Fruit fly (Drosophila melanogaster) whole organism, embryonic: ENCODE measurements around the gene PAN3.
A peak's percentile ranks its signal among the peaks of the same experiment; 100 is the strongest.

Experiments
- Bteb2 ChIP-seq: fragments of 200-800 bp; sonication (Bioruptor generic); optimal IDR thresholded peaks from 2 replicates; lab custom pipeline; 2016; ENCODE audit warnings: missing biosample characterization, missing genetic modification characterization
- CG10267 ChIP-seq: fragments of 200-800 bp; sonication (Bioruptor generic); optimal IDR thresholded peaks from 2 replicates; lab custom pipeline; 2018; ENCODE audit warnings: missing biosample characterization, mild to moderate bottlenecking, missing genetic modification characterization, moderate library complexity
- CG12769 ChIP-seq: fragments of 200-800 bp; sonication (Bioruptor generic); optimal IDR thresholded peaks from 2 replicates; lab custom pipeline; 2019; ENCODE audit warnings: missing biosample characterization, mild to moderate bottlenecking, missing genetic modification characterization, moderate library complexity
- CG14014 ChIP-seq: fragments of 200-800 bp; sonication (Bioruptor generic); IDR thresholded peaks from 2 replicates; pipeline ENCODE4 v1.3.6; 2022; ENCODE audit warnings: missing biosample characterization, missing genetic modification characterization
- CG15514 ChIP-seq: fragments of 200-800 bp; sonication (Bioruptor generic); optimal IDR thresholded peaks from 3 replicates; lab custom pipeline; 2017; ENCODE audit warnings: missing biosample characterization, missing genetic modification characterization, mild to moderate bottlenecking, moderate library complexity, missing genetic modification reagents
- CG15696 ChIP-seq: fragments of 200-800 bp; sonication (Bioruptor generic); optimal IDR thresholded peaks from 2 replicates; lab custom pipeline; 2019; ENCODE audit warnings: missing biosample characterization, mild to moderate bottlenecking, missing genetic modification characterization, moderate library complexity
- CG17359 ChIP-seq: fragments of 200-800 bp; sonication (Bioruptor generic); optimal IDR thresholded peaks from 3 replicates; lab custom pipeline; 2018; ENCODE audit warnings: missing biosample characterization, mild to moderate bottlenecking, missing genetic modification characterization, moderate library complexity
- CG2120 ChIP-seq: fragments of 200-800 bp; sonication (Bioruptor generic); optimal IDR thresholded peaks from 3 replicates; lab custom pipeline; 2016; ENCODE audit warnings: missing biosample characterization, missing genetic modification characterization
- CG2875 ChIP-seq: fragments of 200-800 bp; sonication (Bioruptor generic); optimal IDR thresholded peaks from 2 replicates; lab custom pipeline; 2017; ENCODE audit warnings: missing biosample characterization, mild to moderate bottlenecking, missing genetic modification characterization, missing genetic modification reagents
- CG30403 ChIP-seq: fragments of 200-800 bp; sonication (Bioruptor generic); optimal IDR thresholded peaks from 3 replicates; lab custom pipeline; 2016; ENCODE audit warnings: missing biosample characterization, missing genetic modification characterization
- CG31388 ChIP-seq: fragments of 200-800 bp; sonication (Bioruptor generic); optimal IDR thresholded peaks from 2 replicates; lab custom pipeline; 2016; ENCODE audit warnings: missing biosample characterization, missing genetic modification characterization
- CG31441 ChIP-seq: fragments of 200-800 bp; sonication (Bioruptor generic); IDR thresholded peaks from 2 replicates; pipeline ENCODE4 v1.3.6; 2022; ENCODE audit warnings: missing biosample characterization, missing genetic modification characterization
- CG32767 ChIP-seq: fragments of 200-800 bp; sonication (Bioruptor generic); IDR thresholded peaks from 2 replicates; pipeline ENCODE4 v1.3.6; 2022; ENCODE audit warnings: missing biosample characterization, missing genetic modification characterization
- CG33557 ChIP-seq: fragments of 200-800 bp; sonication (Bioruptor generic); optimal IDR thresholded peaks from 2 replicates; lab custom pipeline; 2019; ENCODE audit warnings: missing biosample characterization, mild to moderate bottlenecking, missing genetic modification characterization, moderate library complexity
- CG5180 ChIP-seq: fragments of 200-800 bp; sonication (Bioruptor generic); optimal IDR thresholded peaks from 3 replicates; lab custom pipeline; 2017; ENCODE audit warnings: missing biosample characterization, missing genetic modification characterization, mild to moderate bottlenecking, moderate library complexity, missing genetic modification reagents
- CG6813 ChIP-seq: fragments of 200-800 bp; sonication (Bioruptor generic); optimal IDR thresholded peaks from 2 replicates; lab custom pipeline; 2017; ENCODE audit warnings: missing biosample characterization, missing genetic modification characterization, mild to moderate bottlenecking, moderate library complexity, missing genetic modification reagents
- CG7839 ChIP-seq: fragments of 200-800 bp; sonication (Bioruptor generic); optimal IDR thresholded peaks from 3 replicates; lab custom pipeline; 2018; ENCODE audit warnings: missing biosample characterization, mild to moderate bottlenecking, missing genetic modification characterization, moderate library complexity
- CG8388 ChIP-seq: fragments of 200-800 bp; sonication (Bioruptor generic); optimal IDR thresholded peaks from 2 replicates; lab custom pipeline; 2019; ENCODE audit warnings: missing biosample characterization, mild to moderate bottlenecking, missing genetic modification characterization, moderate library complexity
- D ChIP-seq, 2 experiments: fragments of 200-800 bp in 1 of 2; fragments of >200 bp in 1 of 2; sonication (Bioruptor generic) in 1 of 2; optimal IDR thresholded peaks; 2 replicates in 1 of 2; 3 replicates in 1 of 2; lab custom pipeline; 2017; ENCODE audit warnings: mild to moderate bottlenecking in 1 of 2, missing biosample characterization in 1 of 2, missing genetic modification characterization in 1 of 2, missing genetic modification reagents in 1 of 2
- Dp ChIP-seq: fragments of 200-800 bp; sonication (Bioruptor generic); optimal IDR thresholded peaks from 2 replicates; lab custom pipeline; 2018; ENCODE audit warnings: missing biosample characterization, mild to moderate bottlenecking, missing genetic modification characterization, moderate library complexity
- Eip74EF ChIP-seq, 2 experiments: fragments of 200-800 bp in 1 of 2; fragments of >200 bp in 1 of 2; sonication (Bioruptor generic) in 1 of 2; optimal IDR thresholded peaks; 2 replicates each; lab custom pipeline; 2017 to 2019; ENCODE audit warnings: missing biosample characterization in 2 of 2, missing genetic modification characterization in 2 of 2, mild to moderate bottlenecking in 1 of 2, moderate library complexity in 1 of 2
- Fer1 ChIP-seq: fragments of 200-800 bp; sonication (Bioruptor generic); optimal IDR thresholded peaks from 2 replicates; lab custom pipeline; 2017; ENCODE audit warnings: missing biosample characterization, mild to moderate bottlenecking, missing genetic modification characterization
- Hr3 ChIP-seq: fragments of 200-800 bp; sonication (Bioruptor generic); optimal IDR thresholded peaks from 3 replicates; lab custom pipeline; 2016; ENCODE audit warnings: missing biosample characterization, missing genetic modification characterization
- Hr51 ChIP-seq, 2 experiments: fragments of 200-800 bp; sonication (Bioruptor generic); optimal IDR thresholded peaks; 2 replicates in 1 of 2; 3 replicates in 1 of 2; lab custom pipeline; 2016 to 2018; ENCODE audit warnings: missing biosample characterization in 2 of 2, missing genetic modification characterization in 2 of 2, mild to moderate bottlenecking in 1 of 2, moderate library complexity in 1 of 2
- NC2β ChIP-seq: fragments of 200-800 bp; sonication (Bioruptor generic); optimal IDR thresholded peaks from 2 replicates; lab custom pipeline; 2016; ENCODE audit warnings: missing biosample characterization, missing genetic modification characterization
- Nf-YC ChIP-seq: fragments of 200-800 bp; optimal IDR thresholded peaks from 3 replicates; lab custom pipeline; 2019; ENCODE audit warnings: missing biosample characterization, mild to moderate bottlenecking, missing genetic modification characterization, moderate library complexity
- PHDP ChIP-seq: fragments of 200-800 bp; sonication (Bioruptor generic); optimal IDR thresholded peaks from 3 replicates; lab custom pipeline; 2018; ENCODE audit warnings: missing biosample characterization, mild to moderate bottlenecking, missing genetic modification characterization, moderate library complexity
- Pdp1 ChIP-seq, 2 experiments: fragments of 200-800 bp; sonication (Bioruptor generic); optimal IDR thresholded peaks; 3 replicates each; lab custom pipeline; 2016; ENCODE audit warnings: missing biosample characterization in 2 of 2, missing genetic modification characterization in 2 of 2, mild to moderate bottlenecking in 1 of 2, moderate library complexity in 1 of 2
- Spps ChIP-seq: fragments of 200-800 bp; sonication (Bioruptor generic); optimal IDR thresholded peaks from 2 replicates; lab custom pipeline; 2018; ENCODE audit warnings: missing biosample characterization, mild to moderate bottlenecking, missing genetic modification characterization
- Taf1 ChIP-seq: fragments of 200-800 bp; sonication (Bioruptor generic); IDR thresholded peaks from 2 replicates; pipeline ENCODE4 v1.3.6; 2022; ENCODE audit warnings: missing biosample characterization, missing genetic modification characterization
- Tbp ChIP-seq: fragments of >200 bp; optimal IDR thresholded peaks from 2 replicates; lab custom pipeline; 2018; ENCODE audit warnings: missing biosample characterization, missing genetic modification characterization
- Xrp1 ChIP-seq: fragments of 200-800 bp; sonication (Bioruptor generic); IDR thresholded peaks from 2 replicates; pipeline ENCODE4 v1.3.6; 2022; ENCODE audit warnings: missing biosample characterization, missing genetic modification characterization
- caup ChIP-seq: fragments of 200-800 bp; sonication (Bioruptor generic); optimal IDR thresholded peaks from 3 replicates; lab custom pipeline; 2017; ENCODE audit warnings: missing biosample characterization, mild to moderate bottlenecking, missing genetic modification characterization, moderate library complexity; ENCODE audit not compliant: severe bottlenecking
- dmrt99B ChIP-seq: fragments of 200-800 bp; sonication (Bioruptor generic); optimal IDR thresholded peaks from 2 replicates; lab custom pipeline; 2018; ENCODE audit warnings: missing biosample characterization, mild to moderate bottlenecking, missing genetic modification characterization, moderate library complexity
- exex ChIP-seq: fragments of 200-800 bp; sonication (Bioruptor generic); optimal IDR thresholded peaks from 4 replicates; lab custom pipeline; 2018; ENCODE audit warnings: missing biosample characterization, mild to moderate bottlenecking, missing genetic modification characterization, moderate library complexity
- kah ChIP-seq: fragments of 200-800 bp; sonication (Bioruptor generic); optimal IDR thresholded peaks from 2 replicates; lab custom pipeline; 2018; ENCODE audit warnings: missing biosample characterization, mild to moderate bottlenecking, missing genetic modification characterization
- lola ChIP-seq, 3 experiments: fragments of >200 bp in 2 of 3; fragments of 200-800 bp in 1 of 3; sonication (Bioruptor generic) in 1 of 3; optimal IDR thresholded peaks; 2 replicates each; lab custom pipeline; 2017 to 2019; ENCODE audit warnings: missing biosample characterization in 3 of 3, missing genetic modification characterization in 3 of 3, mild to moderate bottlenecking in 1 of 3, moderate library complexity in 1 of 3
- pfk ChIP-seq: fragments of 200-800 bp; sonication (Bioruptor generic); optimal IDR thresholded peaks from 2 replicates; lab custom pipeline; 2018; ENCODE audit warnings: missing biosample characterization, mild to moderate bottlenecking, missing genetic modification characterization, moderate library complexity
- rib ChIP-seq: fragments of 200-800 bp; sonication (Bioruptor generic); IDR thresholded peaks from 2 replicates; pipeline ENCODE4 v1.3.6; 2022; ENCODE audit warnings: missing biosample characterization, missing genetic modification characterization
- sd ChIP-seq: fragments of 200-800 bp; sonication (Bioruptor generic); optimal IDR thresholded peaks from 3 replicates; lab custom pipeline; 2018; ENCODE audit warnings: missing biosample characterization, mild to moderate bottlenecking, missing genetic modification characterization, moderate library complexity
- so ChIP-seq: fragments of 200-800 bp; sonication (Bioruptor generic); IDR thresholded peaks from 3 replicates; pipeline ENCODE4 v1.3.6; 2022; ENCODE audit warnings: missing biosample characterization, missing genetic modification characterization
- ssp ChIP-seq: fragments of 200-800 bp; sonication (Bioruptor generic); IDR thresholded peaks from 2 replicates; pipeline ENCODE4 v1.3.6; 2022; ENCODE audit warnings: missing biosample characterization, missing genetic modification characterization
- sug ChIP-seq: fragments of 200-800 bp; optimal IDR thresholded peaks from 2 replicates; lab custom pipeline; 2019; ENCODE audit warnings: missing biosample characterization, mild to moderate bottlenecking, missing genetic modification characterization, moderate library complexity
- tin ChIP-seq: fragments of 200-800 bp; sonication (Bioruptor generic); optimal IDR thresholded peaks from 3 replicates; lab custom pipeline; 2016; ENCODE audit warnings: missing biosample characterization, missing genetic modification characterization
- unpg ChIP-seq: fragments of 200-800 bp; sonication (Bioruptor generic); optimal IDR thresholded peaks from 3 replicates; lab custom pipeline; 2018; ENCODE audit warnings: missing biosample characterization, mild to moderate bottlenecking, missing genetic modification characterization, moderate library complexity
- z ChIP-seq: fragments of 200-800 bp; sonication (Bioruptor generic); IDR thresholded peaks from 3 replicates; pipeline ENCODE4 v1.3.6; 2022; ENCODE audit warnings: missing biosample characterization, missing genetic modification characterization

The PAN3 gene

dm6 chr3L:3058970-3059883 lies 11.7 kb upstream of the PAN3 start:
- TF ChIP-seq CG7839 (tag; lab: Kevin White, UChicago), result peak; percentile 8
- TF ChIP-seq CG31441 (GFP tag; lab: Robert Waterston, UW), result peak; percentile 41; the same call in 1 of the 2 replicates
- peak in 1 of 2 experiments; percentile 36 for TF ChIP-seq Pdp1 (GFP tag; optimal IDR thresholded peaks at IDR 0.05; lab: Kevin White, UChicago)
- no peak for TF ChIP-seq CG14014 (GFP tag; lab: Robert Waterston, UW)
- TF ChIP-seq kah, result peak; percentile 36
- TF ChIP-seq CG12769 (tag; lab: Kevin White, UChicago), result peak; percentile 7
- TF ChIP-seq unpg (GFP tag; lab: Kevin White, UChicago), result peak; percentile 40
- TF ChIP-seq CG15696, result peak; percentile 47
- TF ChIP-seq CG10267 (tag; lab: Kevin White, UChicago), result peak; percentile 20
- TF ChIP-seq so, result no peak
- TF ChIP-seq CG2875 (GFP tag; lab: Kevin White, UChicago), result peak; percentile 19
- TF ChIP-seq z (GFP tag; lab: Robert Waterston, UW), result 0 out of 3 replicates have a peak, but pooled peaks have one; percentile 8
- TF ChIP-seq CG15514, result no peak
- TF ChIP-seq Spps (tag; lab: Kevin White, UChicago), result peak; percentile 22
- TF ChIP-seq Fer1 (GFP tag; lab: Kevin White, UChicago), result no peak
- peak; percentile 50 for TF ChIP-seq dmrt99B (tag; lab: Kevin White, UChicago)
- TF ChIP-seq tin (GFP tag; lab: Kevin White, UChicago), result no peak
- TF ChIP-seq PHDP (tag; lab: Kevin White, UChicago), result peak; percentile 9
- no peak for TF ChIP-seq D (optimal IDR thresholded peaks at IDR 0.05; lab: Kevin White, UChicago)
- TF ChIP-seq D (GFP tag; optimal IDR thresholded peaks at IDR 0.05; lab: Kevin White, UChicago), result peak; percentile 42
- peak; percentile 46 for TF ChIP-seq Hr3 (GFP tag; lab: Kevin White, UChicago)
- no peak for TF ChIP-seq Xrp1 (GFP tag; lab: Robert Waterston, UW)
- TF ChIP-seq CG17359 (tag; lab: Kevin White, UChicago), result peak; percentile 6
- no peak for TF ChIP-seq caup
- peak; percentile 29 for TF ChIP-seq CG8388 (GFP tag; lab: Kevin White, UChicago)
- TF ChIP-seq exex, result peak; percentile 21
- TF ChIP-seq Hr51 (GFP tag; optimal IDR thresholded peaks at IDR 0.05; lab: Kevin White, UChicago), result peak in 1 of 2 experiments; percentile 28
- peak in 1 of 3 experiments; percentile 58 for TF ChIP-seq lola (GFP tag; optimal IDR thresholded peaks at IDR 0.05; lab: Kevin White, UChicago)
- peak; percentile 98 for TF ChIP-seq sd (tag; lab: Kevin White, UChicago)
- no peak for TF ChIP-seq CG2120 (GFP tag; lab: Kevin White, UChicago)
- TF ChIP-seq Dp (GFP tag; lab: Kevin White, UChicago), result no peak
- no peak for TF ChIP-seq pfk
- no peak for TF ChIP-seq Taf1 (GFP tag; lab: Robert Waterston, UW)
- peak; percentile 9 for TF ChIP-seq Nf-YC (tag; lab: Kevin White, UChicago)
- TF ChIP-seq rib (GFP tag; lab: Robert Waterston, UW), result 0 out of 2 replicates have a peak, but pooled peaks have one; percentile 31
- no peak for TF ChIP-seq sug (tag; lab: Kevin White, UChicago)
- peak; percentile 30 for TF ChIP-seq CG5180 (GFP tag; lab: Kevin White, UChicago)
- TF ChIP-seq Tbp (GFP tag; lab: Kevin White, UChicago), result no peak
- peak; percentile 37 for TF ChIP-seq CG30403 (GFP tag; lab: Kevin White, UChicago)
- TF ChIP-seq CG31388 (GFP tag; lab: Kevin White, UChicago), result no peak
- TF ChIP-seq CG33557 (GFP tag; lab: Kevin White, UChicago), result peak; percentile 63
- TF ChIP-seq ssp (GFP tag; lab: Robert Waterston, UW), result no peak
- TF ChIP-seq Eip74EF (GFP tag; optimal IDR thresholded peaks at IDR 0.05; lab: Kevin White, UChicago), result no peak
- peak; percentile 84 for TF ChIP-seq CG32767 (GFP tag; lab: Robert Waterston, UW)
- peak; percentile 8 for TF ChIP-seq NC2β (GFP tag; lab: Kevin White, UChicago)
- TF ChIP-seq CG6813, result no peak
- no peak for TF ChIP-seq Bteb2 (GFP tag; lab: Kevin White, UChicago)
